Fruit fly (Drosophila melanogaster) whole organism: ENCODE results near the gene Cisd2.

ENCODE experiments used
- CG8478 ChIP-seq: fragments of >200 bp; optimal IDR thresholded peaks from 2 replicates; lab custom pipeline; 2018; ENCODE audit warnings: inconsistent platforms
- EcR ChIP-seq, 2 experiments: fragments of >200 bp; optimal IDR thresholded peaks; 2 replicates each; lab custom pipeline; 2017; ENCODE audit warnings: missing biosample characterization in 2 of 2, missing genetic modification characterization in 2 of 2, missing genetic modification reagents in 2 of 2
- psq ChIP-seq: fragments of >200 bp; optimal IDR thresholded peaks from 2 replicates; lab custom pipeline; 2017

- TF ChIP-seq CG8478 (lab: Kevin White, UChicago), result no peak
- TF ChIP-seq EcR (GFP tag; optimal IDR thresholded peaks at IDR 0.05; lab: Kevin White, UChicago), result no peak
- no peak for TF ChIP-seq psq
These were observed 46.0 kb upstream of the Cisd2 start for dm6 chr3R:29269204-29269603.
